Fruit fly (Drosophila melanogaster): Measurements from ENCODE around the gene CG31674.

Gene CG31674

dm6 chr2L:20793881-20794280 is 37.2 kb upstream of the CG31674 start (continued):
- no peak for TF ChIP-seq Nf-YC (tag; optimal IDR thresholded peaks at IDR 0.05)
- TF ChIP-seq CG5245 (GFP tag; optimal IDR thresholded peaks at IDR 0.05): no peak
- no peak for TF ChIP-seq CG33213 (GFP tag; optimal IDR thresholded peaks at IDR 0.05)
- no peak for TF ChIP-seq insv (GFP tag; optimal IDR thresholded peaks at IDR 0.05)
- TF ChIP-seq CG3407 (GFP tag; optimal IDR thresholded peaks at IDR 0.05): no peak
- TF ChIP-seq CG17186 (GFP tag; optimal IDR thresholded peaks at IDR 0.05): no peak
- TF ChIP-seq Oli (tag; optimal IDR thresholded peaks at IDR 0.05): no peak
- no peak for TF ChIP-seq CG10462 (GFP tag; optimal IDR thresholded peaks at IDR 0.05)
- TF ChIP-seq Nf-YB (GFP tag; optimal IDR thresholded peaks at IDR 0.05): no peak
- TF ChIP-seq usp (GFP tag; optimal IDR thresholded peaks at IDR 0.05): no peak
- no peak for TF ChIP-seq zf30C (GFP tag; optimal IDR thresholded peaks at IDR 0.05)
- no peak for TF ChIP-seq C15 (GFP tag; IDR thresholded peaks at IDR 0.05)
- no peak for TF ChIP-seq Six4 (GFP tag; optimal IDR thresholded peaks at IDR 0.05)
- peak; percentile 13 for TF ChIP-seq CG12299 (tag; optimal IDR thresholded peaks at IDR 0.05)
- TF ChIP-seq Myb (GFP tag; optimal IDR thresholded peaks at IDR 0.05): no peak
- no peak for TF ChIP-seq sqz (GFP tag; optimal IDR thresholded peaks at IDR 0.05)
- no peak for TF ChIP-seq cad (GFP tag; optimal IDR thresholded peaks at IDR 0.05)
- no peak for TF ChIP-seq CG15073 (GFP tag; optimal IDR thresholded peaks at IDR 0.05)
- TF ChIP-seq B-H2 (GFP tag; optimal IDR thresholded peaks at IDR 0.05): peak; percentile 48
- TF ChIP-seq CG15696 (tag; optimal IDR thresholded peaks at IDR 0.05): no peak
- no peak for TF ChIP-seq nau (GFP tag; optimal IDR thresholded peaks at IDR 0.05)
- no peak for TF ChIP-seq CG14860 (GFP tag; IDR thresholded peaks at IDR 0.05; ENCODE audit: partially characterized antibody)
- TF ChIP-seq ssp (GFP tag; IDR thresholded peaks at IDR 0.05): no peak
- no peak for TF ChIP-seq CG12236 (GFP tag; optimal IDR thresholded peaks at IDR 0.05)
- no peak for TF ChIP-seq gt (GFP tag; IDR thresholded peaks at IDR 0.05)
- TF ChIP-seq CG34376 (GFP tag; optimal IDR thresholded peaks at IDR 0.05): peak; percentile 36
- no peak for TF ChIP-seq CG33557 (GFP tag; optimal IDR thresholded peaks at IDR 0.05)
- no peak for TF ChIP-seq jumu (GFP tag; optimal IDR thresholded peaks at IDR 0.05)
- 0 out of 2 replicates have a peak, but pooled peaks have one; percentile 42 for TF ChIP-seq Scr (GFP tag; IDR thresholded peaks at IDR 0.05; ENCODE audit: partially characterized antibody)
- TF ChIP-seq fru (optimal IDR thresholded peaks at IDR 0.05): no peak
- peak; percentile 23 for TF ChIP-seq CG7987 (GFP tag; optimal IDR thresholded peaks at IDR 0.05)
- no peak for TF ChIP-seq Hr39 (optimal IDR thresholded peaks at IDR 0.05)
- TF ChIP-seq gem (tag; optimal IDR thresholded peaks at IDR 0.05): no peak
- TF ChIP-seq luna (GFP tag; optimal IDR thresholded peaks at IDR 0.05): no peak
- TF ChIP-seq Dfd (GFP tag; optimal IDR thresholded peaks at IDR 0.05): no peak
- TF ChIP-seq Gug (GFP tag; IDR thresholded peaks at IDR 0.05): no peak
- no peak for TF ChIP-seq tin (GFP tag; optimal IDR thresholded peaks at IDR 0.05)
- no peak for TF ChIP-seq CG17359 (tag; optimal IDR thresholded peaks at IDR 0.05)
- no peak for TF ChIP-seq CG3163 (GFP tag; optimal IDR thresholded peaks at IDR 0.05)
- TF ChIP-seq CG9437 (GFP tag; optimal IDR thresholded peaks at IDR 0.05): no peak
- no peak for TF ChIP-seq Xbp1 (GFP tag; optimal IDR thresholded peaks at IDR 0.05)
- TF ChIP-seq abd-A (tag; optimal IDR thresholded peaks at IDR 0.05): no peak
- no peak for TF ChIP-seq CG7928 (GFP tag; optimal IDR thresholded peaks at IDR 0.05)
- TF ChIP-seq CG1233 (GFP tag; optimal IDR thresholded peaks at IDR 0.05): no peak
- no peak for TF ChIP-seq Fer2 (tag; optimal IDR thresholded peaks at IDR 0.05)
- peak; percentile 47; the same call in 1 of the 2 replicates for TF ChIP-seq slbo (GFP tag; IDR thresholded peaks at IDR 0.05)
- no peak for TF ChIP-seq Doc3 (GFP tag; IDR thresholded peaks at IDR 0.05; ENCODE audit: partially characterized antibody)
- TF ChIP-seq Camta (GFP tag; optimal IDR thresholded peaks at IDR 0.05): no peak
- TF ChIP-seq CG13624 (GFP tag; optimal IDR thresholded peaks at IDR 0.05): no peak
- TF ChIP-seq ase (GFP tag; IDR thresholded peaks at IDR 0.05): no peak
- no peak for TF ChIP-seq p53 (GFP tag; optimal IDR thresholded peaks at IDR 0.05)
- TF ChIP-seq nerfin-1 (tag; optimal IDR thresholded peaks at IDR 0.05): no peak
- TF ChIP-seq Dip2 (GFP tag; IDR thresholded peaks at IDR 0.05): no peak
- TF ChIP-seq CTCF (GFP tag; optimal IDR thresholded peaks at IDR 0.05): no peak

Measured in whole organism, embryonic.